Fruit fly (Drosophila melanogaster): ENCODE data around the gene AIF.

Gene AIF

DNA sequence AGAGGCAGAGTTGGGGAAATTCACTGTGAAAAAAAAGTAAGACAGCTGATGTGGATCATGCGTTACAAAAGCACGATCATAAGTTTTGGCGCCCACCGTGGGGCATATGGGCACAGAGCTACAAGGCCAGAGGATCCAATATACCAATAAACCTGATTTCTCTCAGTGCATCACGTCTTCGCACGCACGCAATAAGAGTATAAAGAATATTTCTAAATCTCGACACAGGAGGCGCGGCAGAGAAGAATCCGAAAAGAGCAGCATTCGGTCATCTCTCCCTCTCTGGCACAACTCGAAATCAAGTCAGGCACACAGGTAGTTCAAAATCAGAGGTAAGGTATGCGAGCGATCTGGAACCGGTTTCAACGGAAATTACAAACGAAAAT is 12.0 kb downstream of the AIF start (continued):
- peak; percentile 91 for TF ChIP-seq dysf (GFP tag; IDR thresholded peaks at IDR 0.05)
- peak; percentile 82 for TF ChIP-seq CG7372 (GFP tag; IDR thresholded peaks at IDR 0.05)
- peak in 1 of 2 experiments; percentile 63 for TF ChIP-seq crp (GFP tag; optimal IDR thresholded peaks at IDR 0.05)
- peak; percentile 94 for TF ChIP-seq bab2 (GFP tag; optimal IDR thresholded peaks at IDR 0.05)
- TF ChIP-seq Mes4 (GFP tag; optimal IDR thresholded peaks at IDR 0.05) = peak; percentile 95
- TF ChIP-seq stc (GFP tag; IDR thresholded peaks at IDR 0.05) = peak; percentile 85
- peak; percentile 68 for TF ChIP-seq psq (GFP tag; optimal IDR thresholded peaks at IDR 0.05)
- no peak for TF ChIP-seq CG34224 (GFP tag; IDR thresholded peaks at IDR 0.05; ENCODE audit: partially characterized antibody)
- TF ChIP-seq Hey (tag; optimal IDR thresholded peaks at IDR 0.05) = peak; percentile 44
- TF ChIP-seq CG6272 (GFP tag; IDR thresholded peaks at IDR 0.05) = peak; percentile 81
- peak; percentile 81 for TF ChIP-seq toy (GFP tag; IDR thresholded peaks at IDR 0.05)
- TF ChIP-seq Kr (GFP tag; optimal IDR thresholded peaks at IDR 0.05) = peak; percentile 8
- TF ChIP-seq CG9609 (GFP tag; optimal IDR thresholded peaks at IDR 0.05) = peak; percentile 94
- peak; percentile 34 for TF ChIP-seq MESR4 (GFP tag; optimal IDR thresholded peaks at IDR 0.05)
- TF ChIP-seq exex (tag; optimal IDR thresholded peaks at IDR 0.05) = no peak
- peak; percentile 98 for TF ChIP-seq zfh1 (GFP tag; IDR thresholded peaks at IDR 0.05)
- TF ChIP-seq pros (GFP tag; optimal IDR thresholded peaks at IDR 0.05) = peak; percentile 63
- TF ChIP-seq CG2129 (GFP tag; IDR thresholded peaks at IDR 0.05; ENCODE audit: partially characterized antibody) = no peak
- peak; percentile 85 for TF ChIP-seq Xbp1 (GFP tag; optimal IDR thresholded peaks at IDR 0.05)
- TF ChIP-seq fru (optimal IDR thresholded peaks at IDR 0.05) = no peak
- peak; percentile 78 to 92 for TF ChIP-seq Hr51 (GFP tag; optimal IDR thresholded peaks at IDR 0.05)
- no peak for TF ChIP-seq Lpt (GFP tag; optimal IDR thresholded peaks at IDR 0.05)
- peak; percentile 36 for TF ChIP-seq Bteb2 (GFP tag; optimal IDR thresholded peaks at IDR 0.05)
- peak; percentile 35 for TF ChIP-seq sd (tag; optimal IDR thresholded peaks at IDR 0.05)
- peak; percentile 95 for TF ChIP-seq CG10979 (tag; optimal IDR thresholded peaks at IDR 0.05)
- TF ChIP-seq CG8290 (GFP tag; optimal IDR thresholded peaks at IDR 0.05) = peak; percentile 88
- peak; percentile 49 to 91 for TF ChIP-seq CG8290 (tag; optimal IDR thresholded peaks at IDR 0.05)
- no peak for TF ChIP-seq hbn (GFP tag; IDR thresholded peaks at IDR 0.05; ENCODE audit: partially characterized antibody)
- TF ChIP-seq CG3407 (GFP tag; optimal IDR thresholded peaks at IDR 0.05) = peak; percentile 84
- TF ChIP-seq slbo (GFP tag; IDR thresholded peaks at IDR 0.05) = peak; percentile 92
- peak; percentile 85 for TF ChIP-seq CG6254 (GFP tag; optimal IDR thresholded peaks at IDR 0.05)
- peak; percentile 91 for TF ChIP-seq nom (GFP tag; optimal IDR thresholded peaks at IDR 0.05)
- peak; percentile 90 for TF ChIP-seq CG2120 (GFP tag; optimal IDR thresholded peaks at IDR 0.05)
- TF ChIP-seq CG2889 (GFP tag; IDR thresholded peaks at IDR 0.05) = peak; percentile 84
- peak; percentile 42 for TF ChIP-seq trh (GFP tag; optimal IDR thresholded peaks at IDR 0.05)
- peak; percentile 72 for TF ChIP-seq CG1647 (GFP tag; optimal IDR thresholded peaks at IDR 0.05)
- TF ChIP-seq CG32532 (GFP tag; IDR thresholded peaks at IDR 0.05) = peak; percentile 90
- peak; percentile 79 for TF ChIP-seq CG5245 (GFP tag; optimal IDR thresholded peaks at IDR 0.05)
- peak; percentile 93 for TF ChIP-seq Mad (GFP tag; optimal IDR thresholded peaks at IDR 0.05)
- TF ChIP-seq vfl (GFP tag; optimal IDR thresholded peaks at IDR 0.05) = peak; percentile 32
- TF ChIP-seq CG9876 (GFP tag; optimal IDR thresholded peaks at IDR 0.05) = peak; percentile 85
- no peak for TF ChIP-seq cg (GFP tag; optimal IDR thresholded peaks at IDR 0.05)
- peak; percentile 67 for TF ChIP-seq E2f2 (GFP tag; IDR thresholded peaks at IDR 0.05)
- peak; percentile 44 for TF ChIP-seq YL-1 (GFP tag; optimal IDR thresholded peaks at IDR 0.05)
- TF ChIP-seq CG10462 (GFP tag; optimal IDR thresholded peaks at IDR 0.05) = peak; percentile 71
- peak; percentile 48 for TF ChIP-seq slou (GFP tag; optimal IDR thresholded peaks at IDR 0.05)
- no peak for TF ChIP-seq ato (GFP tag; IDR thresholded peaks at IDR 0.05; ENCODE audit: partially characterized antibody)
- TF ChIP-seq bowl (GFP tag; IDR thresholded peaks at IDR 0.05) = peak; percentile 73
- 0 out of 2 replicates have a peak, but pooled peaks have one; percentile 32 for TF ChIP-seq CG10321 (GFP tag; IDR thresholded peaks at IDR 0.05)
- peak; percentile 87 for TF ChIP-seq CG1233 (GFP tag; optimal IDR thresholded peaks at IDR 0.05)
- TF ChIP-seq CG11085 (GFP tag; IDR thresholded peaks at IDR 0.05) = peak; percentile 81
- peak; percentile 88 for TF ChIP-seq Side (GFP tag; optimal IDR thresholded peaks at IDR 0.05)
